Worm (Caenorhabditis elegans) whole organism, young adult: Measurements from ENCODE around the gene F02D10.2.
"Not testable (repeated sequence)": the region's sequence is repeated elsewhere in the genome, so short reads cannot be mapped to it uniquely, and the experiment has no call there.

ENCODE experiments used
- B0019.2 ChIP-seq: fragments of 200-800 bp; sonication (Bioruptor generic); conservative IDR thresholded peaks from 2 replicates; pipeline ENCODE4 v1.3.6; 2022; ENCODE audit warnings: missing genetic modification reagents, missing genetic modification characterization, missing compliant biosample characterization
- F10E7.11 ChIP-seq: sonication (generic microtip); optimal IDR thresholded peaks from 2 replicates; lab custom pipeline; 2017; ENCODE audit warnings: mild to moderate bottlenecking, missing genetic modification characterization, moderate library complexity, missing compliant biosample characterization
- F52B5.7 ChIP-seq: sonication (generic microtip); optimal IDR thresholded peaks from 2 replicates; lab custom pipeline; 2016; ENCODE audit warnings: mild to moderate bottlenecking, missing genetic modification characterization, missing compliant biosample characterization
- Y67H2A.10 ChIP-seq: fragments of 200-800 bp; sonication (Bioruptor generic); conservative IDR thresholded peaks from 2 replicates; pipeline ENCODE4 v1.3.6; 2022; ENCODE audit warnings: missing genetic modification reagents, missing genetic modification characterization, missing compliant biosample characterization
- ama-1 ChIP-seq, 3 experiments: fragments of 150-350 bp in 1 of 3; sonication (generic microtip) in 2 of 3; optimal IDR thresholded peaks; 2 replicates each; lab custom pipeline; 2014 to 2018; ENCODE audit warnings: missing biosample characterization in 2 of 3, missing genetic modification characterization in 2 of 3, missing genetic modification reagents in 2 of 3
- efl-1 ChIP-seq: fragments of 150-350 bp; optimal IDR thresholded peaks from 2 replicates; lab custom pipeline; 2014; ENCODE audit warnings: missing biosample characterization, missing genetic modification reagents, missing genetic modification characterization
- egl-44 ChIP-seq: fragments of 200-800 bp; sonication (Bioruptor generic); IDR thresholded peaks from 2 replicates; pipeline ENCODE4 v1.3.6; 2022; ENCODE audit warnings: missing genetic modification reagents, missing genetic modification characterization, missing compliant biosample characterization
- hsf-1 ChIP-seq: fragments of 200-800 bp; sonication (Bioruptor generic); IDR thresholded peaks from 2 replicates; pipeline ENCODE4 v1.3.6; 2022; ENCODE audit warnings: missing genetic modification reagents, missing genetic modification characterization, missing compliant biosample characterization
- lir-1 ChIP-seq: fragments of 200-800 bp; sonication (Bioruptor generic); conservative IDR thresholded peaks from 2 replicates; pipeline ENCODE4 v1.3.6; 2022; ENCODE audit warnings: missing genetic modification reagents, missing genetic modification characterization, missing compliant biosample characterization
- pbrm-1 ChIP-seq: fragments of 200-800 bp; sonication (Bioruptor generic); IDR thresholded peaks from 2 replicates; pipeline ENCODE4 v1.3.6; 2022; ENCODE audit warnings: missing genetic modification reagents, missing genetic modification characterization, missing compliant biosample characterization
- sea-2 ChIP-seq: fragments of 200-800 bp; sonication (Bioruptor generic); IDR thresholded peaks from 2 replicates; pipeline ENCODE4 v1.3.6; 2022; ENCODE audit warnings: missing genetic modification characterization, missing compliant biosample characterization
- snpc-4 ChIP-seq, 5 experiments: fragments of 150-350 bp in 1 of 5; sonication (generic microtip) in 4 of 5; optimal IDR thresholded peaks; 2 replicates each; lab custom pipeline; 2014 to 2018; ENCODE audit warnings: missing genetic modification characterization in 5 of 5, missing biosample characterization in 3 of 5, antibody characterized with exemption in 2 of 5, mild to moderate bottlenecking in 2 of 5, missing compliant biosample characterization in 2 of 5, missing genotype in 2 of 5, moderate library complexity in 2 of 5, missing genetic modification reagents in 1 of 5
- sptf-2 ChIP-seq: fragments of 200-800 bp; sonication (Bioruptor generic); optimal IDR thresholded peaks from 2 replicates; lab custom pipeline; 2018; ENCODE audit warnings: mild to moderate bottlenecking, missing genetic modification characterization, missing compliant biosample characterization
- unc-62 ChIP-seq: fragments of 150-350 bp; optimal IDR thresholded peaks from 2 replicates; lab custom pipeline; 2014; ENCODE audit warnings: missing biosample characterization, missing genetic modification reagents, missing genetic modification characterization

DNA sequence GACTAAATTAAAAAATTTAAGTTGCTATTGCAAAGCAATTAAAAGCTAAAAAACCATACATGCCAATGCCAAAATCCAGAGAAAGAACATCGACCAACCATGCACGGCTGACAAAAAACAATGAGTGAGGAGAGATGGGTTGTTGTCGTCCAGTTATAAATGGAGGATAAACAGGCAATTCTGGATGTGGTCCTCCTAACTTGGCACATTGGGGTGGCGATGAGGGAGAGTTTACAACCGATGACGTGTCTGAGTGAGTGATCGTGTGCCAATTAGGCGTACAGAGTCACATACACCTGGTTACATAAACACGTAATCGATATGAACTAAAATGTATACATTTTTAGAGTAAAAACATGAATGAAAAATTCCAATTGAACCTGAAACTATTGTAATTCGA, 32.3 kb downstream of the F02D10.2 start, which contains the start of gene C29F7.10:
- not testable (repeated sequence) for TF ChIP-seq ama-1 (optimal IDR thresholded peaks at IDR 0.05; lab: Kevin White, UChicago); ama-1 (GFP tag; optimal IDR thresholded peaks at IDR 0.05; lab: Kevin White, UChicago); efl-1 (GFP tag; lab: Kevin White, UChicago); lir-1 (GFP tag; lab: Robert Waterston, UW); hsf-1 (GFP tag; lab: Robert Waterston, UW); B0019.2 (GFP tag; lab: Robert Waterston, UW); F10E7.11 (tag; lab: Kevin White, UChicago); egl-44 (GFP tag; lab: Robert Waterston, UW); unc-62; Y67H2A.10; snpc-4 (GFP tag; optimal IDR thresholded peaks at IDR 0.05; lab: Kevin White, UChicago); snpc-4 (tag; optimal IDR thresholded peaks at IDR 0.05; lab: Kevin White, UChicago); F52B5.7 (tag; lab: Kevin White, UChicago); sea-2 (GFP tag; lab: Robert Waterston, UW); sptf-2; pbrm-1 (GFP tag; lab: Robert Waterston, UW)
